Fruit fly (Drosophila melanogaster) whole organism, embryonic: ENCODE measurements around the gene Fnta.

Experiments used
- Asciz ChIP-seq: fragments of 200-800 bp; sonication (Bioruptor generic); optimal IDR thresholded peaks from 2 replicates; lab custom pipeline; 2017; ENCODE audit warnings: missing biosample characterization, mild to moderate bottlenecking, missing genetic modification characterization, missing genetic modification reagents
- CG11398 ChIP-seq: fragments of 200-800 bp; sonication (Bioruptor generic); optimal IDR thresholded peaks from 2 replicates; lab custom pipeline; 2016; ENCODE audit warnings: missing biosample characterization, missing genetic modification characterization
- CG12104 ChIP-seq: fragments of 200-800 bp; sonication (Bioruptor generic); optimal IDR thresholded peaks from 3 replicates; lab custom pipeline; 2016; ENCODE audit warnings: missing biosample characterization, missing genetic modification characterization
- CG1233 ChIP-seq: fragments of 200-800 bp; sonication (Bioruptor generic); optimal IDR thresholded peaks from 4 replicates; lab custom pipeline; 2018; ENCODE audit warnings: missing biosample characterization, mild to moderate bottlenecking, missing genetic modification characterization
- CG12659 ChIP-seq: fragments of 200-800 bp; sonication (Bioruptor generic); optimal IDR thresholded peaks from 3 replicates; lab custom pipeline; 2017; ENCODE audit warnings: mild to moderate bottlenecking, missing biosample characterization, missing genetic modification reagents, missing genetic modification characterization
- CG13296 ChIP-seq: fragments of 200-800 bp; sonication (Bioruptor generic); optimal IDR thresholded peaks from 3 replicates; lab custom pipeline; 2018; ENCODE audit warnings: missing biosample characterization, mild to moderate bottlenecking, missing genetic modification characterization
- CG17186 ChIP-seq: fragments of 200-800 bp; sonication (Bioruptor generic); optimal IDR thresholded peaks from 3 replicates; lab custom pipeline; 2017; ENCODE audit warnings: missing biosample characterization, missing genetic modification reagents, missing genetic modification characterization
- CG18764 ChIP-seq: fragments of 200-800 bp; sonication (Bioruptor generic); optimal IDR thresholded peaks from 3 replicates; lab custom pipeline; 2016; ENCODE audit warnings: missing biosample characterization, missing genetic modification characterization
- CG2120 ChIP-seq: fragments of 200-800 bp; sonication (Bioruptor generic); optimal IDR thresholded peaks from 3 replicates; lab custom pipeline; 2016; ENCODE audit warnings: missing biosample characterization, missing genetic modification characterization
- CG2875 ChIP-seq: fragments of 200-800 bp; sonication (Bioruptor generic); optimal IDR thresholded peaks from 2 replicates; lab custom pipeline; 2017; ENCODE audit warnings: missing biosample characterization, mild to moderate bottlenecking, missing genetic modification characterization, missing genetic modification reagents
- CG33213 ChIP-seq: fragments of 200-800 bp; sonication (Bioruptor generic); optimal IDR thresholded peaks from 3 replicates; lab custom pipeline; 2016; ENCODE audit warnings: missing biosample characterization, missing genetic modification characterization
- CG33557 ChIP-seq: fragments of 200-800 bp; sonication (Bioruptor generic); optimal IDR thresholded peaks from 2 replicates; lab custom pipeline; 2019; ENCODE audit warnings: missing biosample characterization, mild to moderate bottlenecking, missing genetic modification characterization, moderate library complexity
- CG3407 ChIP-seq: fragments of 200-800 bp; sonication (Bioruptor generic); optimal IDR thresholded peaks from 2 replicates; lab custom pipeline; 2018; ENCODE audit warnings: missing biosample characterization, mild to moderate bottlenecking, missing genetic modification characterization
- CG4730 ChIP-seq: fragments of 200-800 bp; sonication (Bioruptor generic); IDR thresholded peaks from 2 replicates; pipeline ENCODE4 v1.3.6; 2022; ENCODE audit warnings: missing biosample characterization, missing genetic modification characterization
- CG5180 ChIP-seq: fragments of 200-800 bp; sonication (Bioruptor generic); optimal IDR thresholded peaks from 3 replicates; lab custom pipeline; 2017; ENCODE audit warnings: missing biosample characterization, missing genetic modification characterization, mild to moderate bottlenecking, moderate library complexity, missing genetic modification reagents
- CG5953 ChIP-seq: fragments of 200-800 bp; sonication (Bioruptor generic); IDR thresholded peaks from 2 replicates; pipeline ENCODE4 v1.3.6; 2022; ENCODE audit warnings: missing biosample characterization, missing genetic modification characterization
- CG6683 ChIP-seq: fragments of 200-800 bp; sonication (Bioruptor generic); optimal IDR thresholded peaks from 2 replicates; lab custom pipeline; 2017; ENCODE audit warnings: missing biosample characterization, mild to moderate bottlenecking, missing genetic modification characterization, missing genetic modification reagents
- CG6813 ChIP-seq: fragments of 200-800 bp; sonication (Bioruptor generic); optimal IDR thresholded peaks from 2 replicates; lab custom pipeline; 2017; ENCODE audit warnings: missing biosample characterization, missing genetic modification characterization, mild to moderate bottlenecking, moderate library complexity, missing genetic modification reagents
- CG7987 ChIP-seq: fragments of 200-800 bp; sonication (Bioruptor generic); optimal IDR thresholded peaks from 2 replicates; lab custom pipeline; 2018; ENCODE audit warnings: missing biosample characterization, mild to moderate bottlenecking, missing genetic modification characterization, moderate library complexity
- Dip3 ChIP-seq: fragments of 200-800 bp; sonication (Bioruptor generic); optimal IDR thresholded peaks from 3 replicates; lab custom pipeline; 2016; ENCODE audit warnings: missing biosample characterization, missing genetic modification characterization
- HLH3B ChIP-seq: fragments of 200-800 bp; sonication (Bioruptor generic); IDR thresholded peaks from 2 replicates; pipeline ENCODE4 v1.3.6; 2022; ENCODE audit warnings: missing biosample characterization, missing genetic modification characterization
- HmgZ ChIP-seq: fragments of 200-800 bp; sonication (Bioruptor generic); optimal IDR thresholded peaks from 2 replicates; lab custom pipeline; 2018; ENCODE audit warnings: missing biosample characterization, mild to moderate bottlenecking, missing genetic modification characterization
- Med ChIP-seq: fragments of 200-800 bp; sonication (Bioruptor generic); peaks from one replicate; lab custom pipeline; 2016; ENCODE audit warnings: missing biosample characterization, missing genetic modification characterization, mild to moderate bottlenecking, inconsistent platforms, moderate library complexity
- Nf-YA ChIP-seq: fragments of 200-800 bp; sonication (Bioruptor generic); IDR thresholded peaks from 2 replicates; pipeline ENCODE4 v1.3.6; 2022; ENCODE audit warnings: missing biosample characterization, missing genetic modification characterization
- Rx ChIP-seq: fragments of 200-800 bp; sonication (Bioruptor generic); IDR thresholded peaks from 2 replicates; pipeline ENCODE4 v1.3.6; 2022; ENCODE audit warnings: missing biosample characterization, missing genetic modification characterization
- Xbp1 ChIP-seq: fragments of 200-800 bp; sonication (Bioruptor generic); optimal IDR thresholded peaks from 3 replicates; lab custom pipeline; 2016; ENCODE audit warnings: missing biosample characterization, mild to moderate bottlenecking, missing genetic modification characterization
- Xrp1 ChIP-seq: fragments of 200-800 bp; sonication (Bioruptor generic); IDR thresholded peaks from 2 replicates; pipeline ENCODE4 v1.3.6; 2022; ENCODE audit warnings: missing biosample characterization, missing genetic modification characterization
- amos ChIP-seq: fragments of 200-800 bp; sonication (Bioruptor generic); IDR thresholded peaks from 2 replicates; pipeline ENCODE4 v1.3.6; 2022; ENCODE audit warnings: missing biosample characterization, missing genetic modification characterization; ENCODE audit not compliant: partially characterized antibody
- ara ChIP-seq: fragments of 200-800 bp; sonication (Bioruptor generic); IDR thresholded peaks from 2 replicates; pipeline ENCODE4 v1.3.6; 2022; ENCODE audit warnings: missing biosample characterization, missing genetic modification characterization
- bowl ChIP-seq: fragments of 200-800 bp; sonication (Bioruptor generic); IDR thresholded peaks from 2 replicates; pipeline ENCODE4 v1.3.6; 2022; ENCODE audit warnings: missing biosample characterization, missing genetic modification characterization
- cg ChIP-seq: fragments of 200-800 bp; sonication (Bioruptor generic); optimal IDR thresholded peaks from 3 replicates; lab custom pipeline; 2019; ENCODE audit warnings: missing biosample characterization, mild to moderate bottlenecking, missing genetic modification characterization, moderate library complexity
- fd96Cb ChIP-seq: fragments of 200-800 bp; sonication (Bioruptor generic); optimal IDR thresholded peaks from 2 replicates; lab custom pipeline; 2018; ENCODE audit warnings: missing biosample characterization, mild to moderate bottlenecking, missing genetic modification characterization, moderate library complexity
- lmd ChIP-seq: fragments of 200-800 bp; sonication (Bioruptor generic); IDR thresholded peaks from 2 replicates; pipeline ENCODE4 v1.3.6; 2022; ENCODE audit warnings: missing biosample characterization, missing genetic modification characterization
- lov ChIP-seq, 2 experiments: fragments of 200-800 bp in 1 of 2; fragments of >200 bp in 1 of 2; sonication (Bioruptor generic) in 1 of 2; IDR thresholded peaks in 1 of 2; optimal IDR thresholded peaks in 1 of 2; 2 replicates in 1 of 2; 3 replicates in 1 of 2; pipeline versions ENCODE4 v1.3.6 to Lab custom; 2017 to 2022; ENCODE audit warnings: missing biosample characterization in 1 of 2, missing genetic modification characterization in 1 of 2
- mam ChIP-seq: fragments of 200-800 bp; sonication (Bioruptor generic); optimal IDR thresholded peaks from 3 replicates; lab custom pipeline; 2016; ENCODE audit warnings: missing biosample characterization, missing genetic modification characterization
- repo ChIP-seq: fragments of 200-800 bp; sonication (Bioruptor generic); optimal IDR thresholded peaks from 2 replicates; lab custom pipeline; 2016; ENCODE audit warnings: missing biosample characterization, missing genetic modification characterization
- sqz ChIP-seq: fragments of 200-800 bp; sonication (Bioruptor generic); optimal IDR thresholded peaks from 3 replicates; lab custom pipeline; 2018; ENCODE audit warnings: missing biosample characterization, mild to moderate bottlenecking, missing genetic modification characterization
- tna ChIP-seq: fragments of 200-800 bp; sonication (Bioruptor generic); IDR thresholded peaks from 2 replicates; pipeline ENCODE4 v1.3.6; 2022; ENCODE audit warnings: missing biosample characterization, missing genetic modification characterization; ENCODE audit not compliant: partially characterized antibody
- unpg ChIP-seq: fragments of 200-800 bp; sonication (Bioruptor generic); optimal IDR thresholded peaks from 3 replicates; lab custom pipeline; 2018; ENCODE audit warnings: missing biosample characterization, mild to moderate bottlenecking, missing genetic modification characterization, moderate library complexity
- wek ChIP-seq: fragments of 200-800 bp; sonication (Bioruptor generic); optimal IDR thresholded peaks from 3 replicates; lab custom pipeline; 2018; ENCODE audit warnings: missing biosample characterization, mild to moderate bottlenecking, missing genetic modification characterization, moderate library complexity

The Fnta gene

dm6 chr2L:4838494-4839320, 8.2 kb upstream of the Fnta start (continued):
- TF ChIP-seq Asciz (GFP tag; lab: Kevin White, UChicago), result peak; percentile 85
- TF ChIP-seq Xrp1, result peak; percentile 64
- TF ChIP-seq CG7987, result peak; percentile 70
- peak; percentile 71 for TF ChIP-seq CG6813 (GFP tag; lab: Kevin White, UChicago)
- peak; percentile 40 for TF ChIP-seq repo (GFP tag; lab: Kevin White, UChicago)
- TF ChIP-seq CG2120 (GFP tag; lab: Kevin White, UChicago), result no peak
- TF ChIP-seq Xbp1 (GFP tag; lab: Kevin White, UChicago), result no peak
- TF ChIP-seq CG12104, result no peak
- peak; percentile 16 for TF ChIP-seq CG12659
- no peak for TF ChIP-seq Rx (GFP tag; lab: Robert Waterston, UW)
- TF ChIP-seq fd96Cb (tag; lab: Kevin White, UChicago), result no peak
- TF ChIP-seq CG6683 (GFP tag; lab: Kevin White, UChicago), result peak; percentile 13
- TF ChIP-seq CG2875 (GFP tag; lab: Kevin White, UChicago), result peak; percentile 68
- TF ChIP-seq CG18764 (GFP tag; lab: Kevin White, UChicago), result peak; percentile 49
- TF ChIP-seq CG33557 (GFP tag; lab: Kevin White, UChicago), result peak; percentile 44
- TF ChIP-seq CG13296 (GFP tag; lab: Kevin White, UChicago), result peak; percentile 52
- peak; percentile 15; the same call in 1 of the 2 replicates for TF ChIP-seq HLH3B (GFP tag; lab: Robert Waterston, UW)
- no peak for TF ChIP-seq lmd
- TF ChIP-seq CG17186 (GFP tag; lab: Kevin White, UChicago), result peak; percentile 15
- peak; percentile 65 for TF ChIP-seq Med (GFP tag; lab: Kevin White, UChicago)
- TF ChIP-seq CG5953 (GFP tag; lab: Robert Waterston, UW), result peak; percentile 43; the same call in 1 of the 2 replicates
- no peak for TF ChIP-seq tna (GFP tag; lab: Robert Waterston, UW)
- no peak for TF ChIP-seq HmgZ (tag; lab: Kevin White, UChicago)
- TF ChIP-seq ara, result peak; percentile 71
- no peak for TF ChIP-seq mam (GFP tag; lab: Kevin White, UChicago)
- TF ChIP-seq CG5180 (GFP tag; lab: Kevin White, UChicago), result peak; percentile 60
- peak; percentile 63 for TF ChIP-seq wek (GFP tag; lab: Kevin White, UChicago)
- TF ChIP-seq cg (GFP tag; lab: Kevin White, UChicago), result peak; percentile 74
- TF ChIP-seq Dip3 (GFP tag; lab: Kevin White, UChicago), result no peak
- peak; percentile 78 for TF ChIP-seq CG1233
- peak; percentile 11 for TF ChIP-seq sqz (GFP tag; lab: Kevin White, UChicago)
- TF ChIP-seq CG33213 (GFP tag; lab: Kevin White, UChicago), result peak; percentile 38
- TF ChIP-seq CG4730 (GFP tag; lab: Robert Waterston, UW), result no peak
- TF ChIP-seq Nf-YA (GFP tag; lab: Robert Waterston, UW), result peak; percentile 28; the same call in 1 of the 2 replicates
- no peak for TF ChIP-seq lov (optimal IDR thresholded peaks at IDR 0.05; lab: Kevin White, UChicago)
- TF ChIP-seq lov (GFP tag; IDR thresholded peaks at IDR 0.05; lab: Robert Waterston, UW), result peak; percentile 67; the same call in 1 of the 3 replicates
- peak; percentile 5; the same call in 1 of the 2 replicates for TF ChIP-seq bowl
- peak; percentile 25 for TF ChIP-seq unpg
- TF ChIP-seq amos (GFP tag; lab: Robert Waterston, UW), result no peak
- peak; percentile 34 for TF ChIP-seq CG11398 (GFP tag; lab: Kevin White, UChicago)
- peak; percentile 45 for TF ChIP-seq CG3407 (GFP tag; lab: Kevin White, UChicago)
